Fruit fly (Drosophila melanogaster): ENCODE data around the gene CG3225.
A peak's percentile ranks its signal among the peaks of the same experiment; 100 is the strongest.

Gene CG3225

dm6 chr2L:4820448-4821318, 2.6 kb upstream of the CG3225 start:
- TF ChIP-seq CG10348 (GFP tag; IDR thresholded peaks at IDR 0.05) (no peak), Pif1B (GFP tag; optimal IDR thresholded peaks at IDR 0.05) (peak; percentile 72), CG14655 (GFP tag; optimal IDR thresholded peaks at IDR 0.05) (peak; percentile 80), fd96Ca (GFP tag; IDR thresholded peaks at IDR 0.05) (peak; percentile 40; the same call in 1 of the 3 replicates), CG13204 (GFP tag; optimal IDR thresholded peaks at IDR 0.05) (peak; percentile 47), CG12605 (GFP tag; IDR thresholded peaks at IDR 0.05) (no peak; the same call in 1 of the 2 replicates), CG8301 (tag; optimal IDR thresholded peaks at IDR 0.05) (peak; percentile 54), gl (tag; optimal IDR thresholded peaks at IDR 0.05) (peak; percentile 54), Ets98B (GFP tag; IDR thresholded peaks at IDR 0.05) (no peak), EcR (GFP tag; optimal IDR thresholded peaks at IDR 0.05) (no peak), CG17806 (tag; optimal IDR thresholded peaks at IDR 0.05) (peak; percentile 73), CG34367 (tag; optimal IDR thresholded peaks at IDR 0.05) (peak; percentile 78), CG4496 (GFP tag; IDR thresholded peaks at IDR 0.05) (peak; percentile 42; the same call in 2 of the 3 replicates), D1 (tag; optimal IDR thresholded peaks at IDR 0.05) (no peak), CG32121 (GFP tag; IDR thresholded peaks at IDR 0.05) (no peak), Snoo (tag; optimal IDR thresholded peaks at IDR 0.05) (peak; percentile 74), CG9948 (tag; optimal IDR thresholded peaks at IDR 0.05) (peak; percentile 77), CG8159 (tag; optimal IDR thresholded peaks at IDR 0.05) (no peak), rn (GFP tag; IDR thresholded peaks at IDR 0.05) (0 out of 2 replicates have a peak, but pooled peaks have one; percentile 12), CG15710 (tag; optimal IDR thresholded peaks at IDR 0.05) (peak; percentile 80), Pif1A (GFP tag; optimal IDR thresholded peaks at IDR 0.05) (peak; percentile 70)

- TF ChIP-seq CG17806 (tag; optimal IDR thresholded peaks at IDR 0.05) (peak; percentile 1), Ets98B (GFP tag; IDR thresholded peaks at IDR 0.05) (peak; percentile 10; the same call in 1 of the 2 replicates), fd96Ca (GFP tag; IDR thresholded peaks at IDR 0.05) (peak; percentile 53; the same call in 1 of the 3 replicates), CG32121 (GFP tag; IDR thresholded peaks at IDR 0.05) (no peak), CG9948 (tag; optimal IDR thresholded peaks at IDR 0.05) (peak; percentile 4), Snoo (tag; optimal IDR thresholded peaks at IDR 0.05) (no peak), CG4496 (GFP tag; IDR thresholded peaks at IDR 0.05) (peak; percentile 73)
These were observed 1.9 kb upstream of the CG3225 start for dm6 chr2L:4819995-4820394.

DNA sequence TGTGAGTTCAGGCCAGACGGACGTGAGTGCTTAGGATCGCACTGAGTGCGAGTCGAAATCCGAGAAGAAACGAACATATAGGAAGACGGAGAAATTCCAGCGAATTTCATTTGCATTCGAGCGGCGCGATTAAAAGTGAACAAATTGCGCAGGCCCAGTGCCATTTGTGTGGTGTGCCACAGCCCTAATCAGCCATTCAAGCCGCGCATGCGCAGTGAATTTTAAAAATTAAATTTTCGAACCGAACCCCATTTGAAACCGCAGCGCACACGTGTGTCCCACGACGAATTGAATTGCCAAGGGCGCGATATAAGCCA, 5.1 kb downstream of the CG3225 start:
- TF ChIP-seq D1 (tag; optimal IDR thresholded peaks at IDR 0.05) = no peak
- TF ChIP-seq fd96Ca (GFP tag; IDR thresholded peaks at IDR 0.05) = 0 out of 3 replicates have a peak, but pooled peaks have one; percentile 9

DNA sequence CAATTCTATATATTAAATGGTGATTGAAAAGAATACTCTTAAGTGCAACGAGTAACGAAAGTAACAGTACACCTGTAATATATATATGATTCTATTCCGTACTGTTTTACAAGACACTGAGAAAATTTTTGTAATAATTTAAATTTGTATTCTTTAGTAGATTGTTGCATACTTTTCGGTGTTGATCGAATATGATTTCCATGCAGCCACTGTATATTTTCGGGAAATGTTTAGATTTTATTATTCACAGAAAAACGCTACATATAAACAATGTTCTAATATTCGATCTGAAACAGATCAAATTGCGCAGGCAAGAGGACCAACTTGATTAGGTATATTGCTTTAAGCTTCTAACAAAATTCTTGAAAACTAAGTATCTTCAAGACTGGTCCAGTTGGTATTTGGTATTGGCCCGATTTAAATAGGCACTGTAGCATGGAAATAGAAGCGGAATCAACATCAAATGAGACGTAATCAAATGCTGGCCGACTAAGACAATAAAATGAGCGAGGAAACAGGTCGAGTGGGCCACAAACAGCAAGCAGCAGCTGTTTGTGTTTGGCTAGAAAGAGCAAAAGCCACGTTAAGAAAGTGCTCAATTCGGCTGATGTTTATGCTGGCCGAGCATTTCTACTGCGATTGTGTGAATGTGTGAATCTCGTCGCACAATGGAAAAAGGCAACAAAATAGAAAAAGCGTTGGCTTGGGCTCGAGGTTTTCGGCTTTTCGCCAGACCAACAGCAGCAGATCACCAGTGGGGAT, 5.6 kb downstream of the CG3225 start, which contains the start of gene CG15629:
Gene CG15629 (plus strand): TSS at position 749 of the 762 bp plus-strand sequence.
- no peak for TF ChIP-seq Pif1A (GFP tag; optimal IDR thresholded peaks at IDR 0.05)
- no peak for TF ChIP-seq CG12605 (GFP tag; IDR thresholded peaks at IDR 0.05)
- TF ChIP-seq CG13204 (GFP tag; optimal IDR thresholded peaks at IDR 0.05) = no peak
- no peak for TF ChIP-seq Ets98B (GFP tag; IDR thresholded peaks at IDR 0.05)
- no peak for TF ChIP-seq Snoo (tag; optimal IDR thresholded peaks at IDR 0.05)
- TF ChIP-seq CG10348 (GFP tag; IDR thresholded peaks at IDR 0.05) = no peak
- TF ChIP-seq CG14655 (GFP tag; optimal IDR thresholded peaks at IDR 0.05) = no peak
- TF ChIP-seq CG17806 (tag; optimal IDR thresholded peaks at IDR 0.05) = no peak
- no peak for TF ChIP-seq gl (tag; optimal IDR thresholded peaks at IDR 0.05)
- no peak for TF ChIP-seq rn (GFP tag; IDR thresholded peaks at IDR 0.05)
- no peak for TF ChIP-seq D1 (tag; optimal IDR thresholded peaks at IDR 0.05)
- no peak for TF ChIP-seq CG8301 (tag; optimal IDR thresholded peaks at IDR 0.05)
- TF ChIP-seq CG4496 (GFP tag; IDR thresholded peaks at IDR 0.05) = no peak
- no peak for TF ChIP-seq CG9948 (tag; optimal IDR thresholded peaks at IDR 0.05)
- TF ChIP-seq CG8159 (tag; optimal IDR thresholded peaks at IDR 0.05) = no peak
- no peak for TF ChIP-seq CG34367 (tag; optimal IDR thresholded peaks at IDR 0.05)
- TF ChIP-seq fd96Ca (GFP tag; IDR thresholded peaks at IDR 0.05) = no peak

dm6 chr2L:4811491-4812058, 6.5 kb downstream of the CG3225 start:
- TF ChIP-seq EcR (GFP tag; optimal IDR thresholded peaks at IDR 0.05) = peak; percentile 89
- TF ChIP-seq Pif1B (GFP tag; optimal IDR thresholded peaks at IDR 0.05) = no peak
- peak; percentile 55; the same call in 1 of the 3 replicates for TF ChIP-seq CG4496 (GFP tag; IDR thresholded peaks at IDR 0.05)
- no peak for TF ChIP-seq CG15710 (tag; optimal IDR thresholded peaks at IDR 0.05)
- peak; percentile 30 for TF ChIP-seq CG13204 (GFP tag; optimal IDR thresholded peaks at IDR 0.05)
- TF ChIP-seq CG32121 (GFP tag; IDR thresholded peaks at IDR 0.05) = peak; percentile 65
- no peak for TF ChIP-seq CG10348 (GFP tag; IDR thresholded peaks at IDR 0.05)
- peak; percentile 37 for TF ChIP-seq gl (tag; optimal IDR thresholded peaks at IDR 0.05)
- peak; percentile 75; the same call in 2 of the 3 replicates for TF ChIP-seq fd96Ca (GFP tag; IDR thresholded peaks at IDR 0.05)
- no peak for TF ChIP-seq CG14655 (GFP tag; optimal IDR thresholded peaks at IDR 0.05)
- TF ChIP-seq D1 (tag; optimal IDR thresholded peaks at IDR 0.05) = peak; percentile 12
- no peak for TF ChIP-seq CG17806 (tag; optimal IDR thresholded peaks at IDR 0.05)
- peak; percentile 73; the same call in 1 of the 2 replicates for TF ChIP-seq Ets98B (GFP tag; IDR thresholded peaks at IDR 0.05)
